In the genomic region with DNA sequence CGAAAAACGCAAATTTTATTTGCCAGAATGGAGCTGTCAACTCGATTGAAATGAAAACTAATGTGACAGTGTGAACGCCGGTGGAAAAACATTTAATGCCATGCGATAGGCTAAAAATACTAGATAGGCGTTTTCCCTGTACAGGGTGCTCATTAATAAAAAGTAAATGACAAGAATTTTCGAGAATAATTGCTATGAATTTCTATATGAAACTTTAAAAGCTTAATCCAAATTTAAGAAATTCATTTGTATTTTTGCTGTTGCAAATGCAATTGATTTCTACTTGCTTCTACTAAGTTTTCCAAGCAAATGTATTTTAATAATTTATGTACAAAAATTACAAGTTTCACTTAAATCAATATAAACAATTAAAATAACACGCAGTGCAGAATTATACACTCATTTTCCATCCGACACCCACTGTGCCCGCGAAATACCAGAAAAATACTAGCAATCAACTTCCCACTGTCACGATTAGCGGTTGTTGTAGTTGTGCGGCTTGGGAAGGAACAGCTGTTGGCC, we compare ENCODE assay signal across 1 fruit fly cellular context.
TF ChIP-seq lines count a peak whose summit lies in the region.

A gene (minus strand): TSS at position 50 of the 522 bp plus-strand sequence.

TF ChIP-seq in whole organism, embryonic, 481 proteins besides CTCF, POLR2A, EP300 and RAD21 (continued from another document and continues in another):
- TF ChIP-seq MTF-1 (GFP tag; optimal IDR thresholded peaks at IDR 0.05; lab: Kevin White, UChicago; ENCODE audit: borderline replicate concordance) (peak; percentile 57), vvl (GFP tag; IDR thresholded peaks at IDR 0.05; lab: Robert Waterston, UW) (peak; percentile 97), slbo (GFP tag; IDR thresholded peaks at IDR 0.05; lab: Robert Waterston, UW) (peak; percentile 97), CG2129 (GFP tag; IDR thresholded peaks at IDR 0.05; lab: Robert Waterston, UW; ENCODE audit: partially characterized antibody) (no peak), CG2202 (tag; optimal IDR thresholded peaks at IDR 0.05; lab: Kevin White, UChicago) (peak; percentile 75), CG6683 (GFP tag; optimal IDR thresholded peaks at IDR 0.05; lab: Kevin White, UChicago) (peak; percentile 80), CG8281 (tag; optimal IDR thresholded peaks at IDR 0.05; lab: Kevin White, UChicago) (peak; percentile 88), chif (GFP tag; optimal IDR thresholded peaks at IDR 0.05; lab: Kevin White, UChicago) (peak; percentile 85 to 95), CG31441 (GFP tag; IDR thresholded peaks at IDR 0.05; lab: Robert Waterston, UW) (no peak; the same call in 1 of the 2 replicates), CG10979 (tag; optimal IDR thresholded peaks at IDR 0.05; lab: Kevin White, UChicago) (peak; percentile 92), CG7963 (GFP tag; IDR thresholded peaks at IDR 0.05; lab: Robert Waterston, UW; ENCODE audit: partially characterized antibody) (no peak), CG5953 (GFP tag; IDR thresholded peaks at IDR 0.05; lab: Robert Waterston, UW) (peak; percentile 84), odd (GFP tag; optimal IDR thresholded peaks at IDR 0.05; lab: Kevin White, UChicago) (peak; percentile 67), D (optimal IDR thresholded peaks at IDR 0.05; lab: Kevin White, UChicago) (no peak), D (GFP tag; optimal IDR thresholded peaks at IDR 0.05; lab: Kevin White, UChicago) (peak; percentile 92), Bdp1 (GFP tag; optimal IDR thresholded peaks at IDR 0.05; lab: Kevin White, UChicago) (peak; percentile 81), dm (GFP tag; optimal IDR thresholded peaks at IDR 0.05; lab: Kevin White, UChicago) (peak; percentile 88), zfh1 (GFP tag; IDR thresholded peaks at IDR 0.05; lab: Robert Waterston, UW) (peak; percentile 95), Gug (GFP tag; IDR thresholded peaks at IDR 0.05; lab: Robert Waterston, UW) (peak; percentile 93), CG6175 (GFP tag; IDR thresholded peaks at IDR 0.05; lab: Robert Waterston, UW) (peak; percentile 90), CG7839 (tag; optimal IDR thresholded peaks at IDR 0.05; lab: Kevin White, UChicago) (peak; percentile 97), knrl (GFP tag; IDR thresholded peaks at IDR 0.05; lab: Robert Waterston, UW; ENCODE audit: partially characterized antibody) (no peak), al (GFP tag; IDR thresholded peaks at IDR 0.05; lab: Robert Waterston, UW) (peak; percentile 97), CG9932 (GFP tag; IDR thresholded peaks at IDR 0.05; lab: Robert Waterston, UW) (peak; percentile 97), CG3995 (GFP tag; optimal IDR thresholded peaks at IDR 0.05; lab: Kevin White, UChicago) (peak; percentile 77), zf30C (GFP tag; optimal IDR thresholded peaks at IDR 0.05; lab: Kevin White, UChicago) (no peak), CG7372 (GFP tag; IDR thresholded peaks at IDR 0.05; lab: Robert Waterston, UW) (peak; percentile 96), CG6689 (GFP tag; IDR thresholded peaks at IDR 0.05; lab: Robert Waterston, UW) (peak; percentile 97), Elba2 (GFP tag; optimal IDR thresholded peaks at IDR 0.05; lab: Kevin White, UChicago) (peak; percentile 73), Scr (GFP tag; IDR thresholded peaks at IDR 0.05; lab: Robert Waterston, UW; ENCODE audit: partially characterized antibody) (no peak), Usf (GFP tag; optimal IDR thresholded peaks at IDR 0.05; lab: Kevin White, UChicago) (peak; percentile 95), CG8765 (GFP tag; IDR thresholded peaks at IDR 0.05; lab: Robert Waterston, UW) (peak; percentile 93), lmd (GFP tag; IDR thresholded peaks at IDR 0.05; lab: Robert Waterston, UW) (peak; percentile 97), Ets97D (GFP tag; optimal IDR thresholded peaks at IDR 0.05; lab: Kevin White, UChicago) (peak; percentile 80), CG7556 (GFP tag; optimal IDR thresholded peaks at IDR 0.05; lab: Kevin White, UChicago) (peak; percentile 93), dan (GFP tag; IDR thresholded peaks at IDR 0.05; lab: Robert Waterston, UW) (peak; percentile 88), prd (optimal IDR thresholded peaks at IDR 0.05; lab: Kevin White, UChicago) (no peak), prd (GFP tag; IDR thresholded peaks at IDR 0.05; lab: Robert Waterston, UW) (peak; percentile 97), CG4617 (GFP tag; optimal IDR thresholded peaks at IDR 0.05; lab: Kevin White, UChicago; ENCODE audit: borderline replicate concordance) (peak; percentile 89), NFAT (GFP tag; IDR thresholded peaks at IDR 0.05; lab: Robert Waterston, UW) (peak; percentile 90), Bteb2 (GFP tag; optimal IDR thresholded peaks at IDR 0.05; lab: Kevin White, UChicago) (peak; percentile 92), CG5245 (GFP tag; optimal IDR thresholded peaks at IDR 0.05; lab: Kevin White, UChicago) (peak; percentile 89), CkIIα-i1 (GFP tag; IDR thresholded peaks at IDR 0.05; lab: Robert Waterston, UW) (peak; percentile 77), CG3065 (GFP tag; optimal IDR thresholded peaks at IDR 0.05; lab: Kevin White, UChicago) (peak; percentile 76), Deaf1 (tag; optimal IDR thresholded peaks at IDR 0.05; lab: Kevin White, UChicago) (peak; percentile 79), CG10366 (GFP tag; IDR thresholded peaks at IDR 0.05; lab: Robert Waterston, UW) (peak; percentile 97), CG12071 (GFP tag; optimal IDR thresholded peaks at IDR 0.05; lab: Kevin White, UChicago) (peak; percentile 83), ab (GFP tag; optimal IDR thresholded peaks at IDR 0.05; lab: Kevin White, UChicago) (peak; percentile 49), CG17612 (GFP tag; IDR thresholded peaks at IDR 0.05; lab: Robert Waterston, UW) (peak; percentile 85), gt (GFP tag; IDR thresholded peaks at IDR 0.05; lab: Robert Waterston, UW) (peak; percentile 86), CHES-1-like (GFP tag; optimal IDR thresholded peaks at IDR 0.05; lab: Kevin White, UChicago) (peak; percentile 90), seq (GFP tag; IDR thresholded peaks at IDR 0.05; lab: Robert Waterston, UW) (peak; percentile 90), NK7.1 (GFP tag; optimal IDR thresholded peaks at IDR 0.05; lab: Kevin White, UChicago) (peak; percentile 81), hkb (optimal IDR thresholded peaks at IDR 0.05; lab: Kevin White, UChicago) (no peak), hkb (GFP tag; IDR thresholded peaks at IDR 0.05; lab: Robert Waterston, UW) (peak; percentile 95), CG13624 (GFP tag; optimal IDR thresholded peaks at IDR 0.05; lab: Kevin White, UChicago) (peak; percentile 91), CG6272 (GFP tag; IDR thresholded peaks at IDR 0.05; lab: Robert Waterston, UW) (peak; percentile 94), Gsc (GFP tag; IDR thresholded peaks at IDR 0.05; lab: Robert Waterston, UW) (peak; percentile 87), pho (GFP tag; optimal IDR thresholded peaks at IDR 0.05; lab: Kevin White, UChicago) (peak; percentile 96), CG6813 (GFP tag; optimal IDR thresholded peaks at IDR 0.05; lab: Kevin White, UChicago) (peak; percentile 80), Med (GFP tag; lab: Kevin White, UChicago) (peak; percentile 96), CG15601 (tag; optimal IDR thresholded peaks at IDR 0.05; lab: Kevin White, UChicago) (no peak), unpg (GFP tag; optimal IDR thresholded peaks at IDR 0.05; lab: Kevin White, UChicago) (peak; percentile 92), mam (GFP tag; optimal IDR thresholded peaks at IDR 0.05; lab: Kevin White, UChicago) (peak; percentile 96), CG1832 (GFP tag; optimal IDR thresholded peaks at IDR 0.05; lab: Kevin White, UChicago) (no peak), sob (GFP tag; IDR thresholded peaks at IDR 0.05; lab: Robert Waterston, UW) (peak; percentile 96), crp (GFP tag; optimal IDR thresholded peaks at IDR 0.05; lab: Kevin White, UChicago) (peak; percentile 36 to 84), CG8290 (GFP tag; optimal IDR thresholded peaks at IDR 0.05; lab: Kevin White, UChicago) (peak; percentile 89), CG8290 (tag; optimal IDR thresholded peaks at IDR 0.05; lab: Kevin White, UChicago) (peak in 1 of 2 experiments; percentile 68), Doc2 (GFP tag; IDR thresholded peaks at IDR 0.05; lab: Robert Waterston, UW) (peak; percentile 82), CG16813 (GFP tag; IDR thresholded peaks at IDR 0.05; lab: Robert Waterston, UW; ENCODE audit: partially characterized antibody) (no peak), CG34224 (GFP tag; IDR thresholded peaks at IDR 0.05; lab: Robert Waterston, UW; ENCODE audit: partially characterized antibody) (no peak), Chrac-16 (GFP tag; optimal IDR thresholded peaks at IDR 0.05; lab: Kevin White, UChicago) (peak; percentile 95), usp (GFP tag; optimal IDR thresholded peaks at IDR 0.05; lab: Kevin White, UChicago) (no peak), insv (GFP tag; optimal IDR thresholded peaks at IDR 0.05; lab: Kevin White, UChicago) (peak in 1 of 2 experiments; percentile 64), Xrp1 (GFP tag; IDR thresholded peaks at IDR 0.05; lab: Robert Waterston, UW) (peak; percentile 97), Ssrp (tag; optimal IDR thresholded peaks at IDR 0.05; lab: Kevin White, UChicago) (peak; percentile 96), Dip3 (GFP tag; optimal IDR thresholded peaks at IDR 0.05; lab: Kevin White, UChicago) (peak; percentile 94), ap (GFP tag; IDR thresholded peaks at IDR 0.05; lab: Robert Waterston, UW) (peak; percentile 91), z (GFP tag; IDR thresholded peaks at IDR 0.05; lab: Robert Waterston, UW) (0 out of 3 replicates have a peak, but pooled peaks have one; percentile 36), Atf6 (GFP tag; IDR thresholded peaks at IDR 0.05; lab: Robert Waterston, UW) (peak; percentile 95), Taf1 (GFP tag; IDR thresholded peaks at IDR 0.05; lab: Robert Waterston, UW) (peak; percentile 93), Mad (GFP tag; optimal IDR thresholded peaks at IDR 0.05; lab: Kevin White, UChicago) (peak; percentile 89), CG17568 (GFP tag; optimal IDR thresholded peaks at IDR 0.05; lab: Kevin White, UChicago) (no peak), CG3847 (GFP tag; IDR thresholded peaks at IDR 0.05; lab: Robert Waterston, UW) (peak; percentile 96), CG10147 (GFP tag; optimal IDR thresholded peaks at IDR 0.05; lab: Kevin White, UChicago) (peak; percentile 96), gcm2 (GFP tag; optimal IDR thresholded peaks at IDR 0.05; lab: Kevin White, UChicago) (peak; percentile 75), CG34376 (GFP tag; optimal IDR thresholded peaks at IDR 0.05; lab: Kevin White, UChicago) (peak; percentile 84), fd3F (GFP tag; optimal IDR thresholded peaks at IDR 0.05; lab: Kevin White, UChicago) (peak; percentile 92), CG31388 (GFP tag; optimal IDR thresholded peaks at IDR 0.05; lab: Kevin White, UChicago) (peak; percentile 88), jigr1 (GFP tag; IDR thresholded peaks at IDR 0.05; lab: Robert Waterston, UW) (peak; percentile 90), CG9817 (tag; optimal IDR thresholded peaks at IDR 0.05; lab: Kevin White, UChicago) (peak; percentile 97), TFAM (GFP tag; optimal IDR thresholded peaks at IDR 0.05; lab: Kevin White, UChicago) (peak; percentile 72), chn (GFP tag; optimal IDR thresholded peaks at IDR 0.05; lab: Kevin White, UChicago) (peak; percentile 94), esg (GFP tag; conservative IDR thresholded peaks at IDR 0.05; lab: Robert Waterston, UW) (peak; percentile 97), CG17912 (GFP tag; optimal IDR thresholded peaks at IDR 0.05; lab: Kevin White, UChicago) (peak; percentile 52), Ravus (GFP tag; IDR thresholded peaks at IDR 0.05; lab: Robert Waterston, UW) (peak; percentile 86), org-1 (GFP tag; optimal IDR thresholded peaks at IDR 0.05; lab: Kevin White, UChicago) (peak; percentile 87), sens-2 (GFP tag; IDR thresholded peaks at IDR 0.05; lab: Robert Waterston, UW) (peak; percentile 87), schlank (tag; optimal IDR thresholded peaks at IDR 0.05; lab: Kevin White, UChicago) (peak; percentile 67), Dek (tag; optimal IDR thresholded peaks at IDR 0.05; lab: Kevin White, UChicago) (peak; percentile 92), CG1792 (GFP tag; optimal IDR thresholded peaks at IDR 0.05; lab: Kevin White, UChicago) (peak; percentile 84), jumu (GFP tag; optimal IDR thresholded peaks at IDR 0.05; lab: Kevin White, UChicago) (peak; percentile 90), sens (GFP tag; lab: Kevin White, UChicago) (peak; percentile 99), Lpt (GFP tag; optimal IDR thresholded peaks at IDR 0.05; lab: Kevin White, UChicago) (no peak), dimm (GFP tag; IDR thresholded peaks at IDR 0.05; lab: Robert Waterston, UW) (peak; percentile 86), CG15514 (GFP tag; optimal IDR thresholded peaks at IDR 0.05; lab: Kevin White, UChicago) (peak; percentile 82), Meics (GFP tag; optimal IDR thresholded peaks at IDR 0.05; lab: Kevin White, UChicago) (peak; percentile 96), sd (tag; optimal IDR thresholded peaks at IDR 0.05; lab: Kevin White, UChicago) (no peak), sqz (GFP tag; optimal IDR thresholded peaks at IDR 0.05; lab: Kevin White, UChicago) (peak; percentile 83), vfl (GFP tag; optimal IDR thresholded peaks at IDR 0.05; lab: Kevin White, UChicago) (peak; percentile 89), CrebB (tag; optimal IDR thresholded peaks at IDR 0.05; lab: Kevin White, UChicago) (peak; percentile 70), CG2199 (GFP tag; IDR thresholded peaks at IDR 0.05; lab: Robert Waterston, UW) (peak; percentile 85), oc (tag; optimal IDR thresholded peaks at IDR 0.05; lab: Kevin White, UChicago) (peak; percentile 83), tgo (GFP tag; IDR thresholded peaks at IDR 0.05; lab: Robert Waterston, UW) (peak; percentile 97), Lim3 (GFP tag; IDR thresholded peaks at IDR 0.05; lab: Robert Waterston, UW) (peak; percentile 91), CG12219 (GFP tag; optimal IDR thresholded peaks at IDR 0.05; lab: Kevin White, UChicago) (peak; percentile 83), CG16863 (GFP tag; optimal IDR thresholded peaks at IDR 0.05; lab: Kevin White, UChicago) (peak; percentile 91), CG32772 (GFP tag; IDR thresholded peaks at IDR 0.05; lab: Robert Waterston, UW) (peak; percentile 95), zen2 (GFP tag; IDR thresholded peaks at IDR 0.05; lab: Robert Waterston, UW; ENCODE audit: partially characterized antibody) (no peak), sc (optimal IDR thresholded peaks at IDR 0.05; lab: Kevin White, UChicago) (no peak), sc (GFP tag; optimal IDR thresholded peaks at IDR 0.05; lab: Kevin White, UChicago) (peak; percentile 92), cg (GFP tag; optimal IDR thresholded peaks at IDR 0.05; lab: Kevin White, UChicago) (peak; percentile 6), CG14441 (GFP tag; IDR thresholded peaks at IDR 0.05; lab: Robert Waterston, UW) (peak; percentile 94), Dp (GFP tag; optimal IDR thresholded peaks at IDR 0.05; lab: Kevin White, UChicago) (peak; percentile 11), CG2120 (GFP tag; optimal IDR thresholded peaks at IDR 0.05; lab: Kevin White, UChicago) (peak; percentile 97)
